Fruit fly (Drosophila melanogaster) whole organism, prepupa: Measurements from ENCODE around the gene Eip78C.

Source experiments
- Blimp-1 ChIP-seq: fragments of 200-800 bp; sonication (Bioruptor generic); optimal IDR thresholded peaks from 3 replicates; lab custom pipeline; 2017; ENCODE audit warnings: missing biosample characterization, missing genetic modification characterization, mild to moderate bottlenecking, moderate library complexity, missing genetic modification reagents
- CG11294 ChIP-seq: fragments of 200-800 bp; sonication (Bioruptor generic); IDR thresholded peaks from 2 replicates; pipeline ENCODE4 v1.3.6; 2022; ENCODE audit warnings: missing biosample characterization, missing genetic modification characterization
- CG8119 ChIP-seq: fragments of 200-800 bp; sonication (Bioruptor generic); IDR thresholded peaks from 3 replicates; pipeline ENCODE4 v1.3.6; 2022; ENCODE audit warnings: missing biosample characterization, missing genetic modification characterization
- CG8632 ChIP-seq: fragments of 200-800 bp; sonication (Bioruptor generic); optimal IDR thresholded peaks from 3 replicates; lab custom pipeline; 2016; ENCODE audit warnings: missing biosample characterization, missing genetic modification characterization
- CG9139 ChIP-seq: fragments of 200-800 bp; sonication (Bioruptor generic); optimal IDR thresholded peaks from 3 replicates; lab custom pipeline; 2017; ENCODE audit warnings: missing biosample characterization, mild to moderate bottlenecking, missing genetic modification characterization
- Hr39 ChIP-seq: fragments of 200-800 bp; sonication (Bioruptor generic); optimal IDR thresholded peaks from 2 replicates; lab custom pipeline; 2016; ENCODE audit warnings: missing biosample characterization, missing genetic modification characterization
- Sox14 ChIP-seq: fragments of 200-800 bp; sonication (Bioruptor generic); optimal IDR thresholded peaks from 3 replicates; lab custom pipeline; 2016; ENCODE audit warnings: missing biosample characterization, missing genetic modification characterization
- pdm3 ChIP-seq: fragments of 200-800 bp; sonication (Bioruptor generic); optimal IDR thresholded peaks from 3 replicates; lab custom pipeline; 2016; ENCODE audit warnings: missing biosample characterization, missing genetic modification characterization

DNA sequence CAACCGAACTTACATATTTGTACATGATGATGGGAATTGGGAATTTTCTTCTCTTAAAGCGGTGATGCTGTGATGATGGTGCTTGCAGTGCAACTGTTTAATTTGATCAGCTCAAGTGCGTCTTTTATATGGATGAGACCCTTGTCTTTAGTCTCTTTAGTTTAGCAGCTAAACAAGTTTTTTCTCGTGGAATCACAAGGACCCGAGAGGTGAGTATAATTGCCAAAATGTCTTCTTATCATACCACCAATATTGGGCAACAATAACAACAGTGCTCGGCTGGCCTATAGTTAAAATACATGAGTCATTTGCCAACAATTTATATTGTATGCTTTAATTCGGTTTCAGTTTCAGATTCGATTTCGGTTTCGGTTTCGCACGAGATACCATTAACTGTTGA is 71.3 kb downstream of the Eip78C start, which contains the start of gene Edg78E:
- TF ChIP-seq CG8119 (GFP tag; lab: Robert Waterston, UW) (no peak), pdm3 (GFP tag; lab: Kevin White, UChicago) (no peak), Blimp-1 (GFP tag; lab: Kevin White, UChicago) (no peak), CG9139 (GFP tag; lab: Kevin White, UChicago) (no peak), CG8632 (GFP tag; lab: Kevin White, UChicago) (no peak), Hr39 (GFP tag; lab: Kevin White, UChicago) (no peak), CG11294 (GFP tag; lab: Robert Waterston, UW) (no peak), Sox14 (GFP tag; lab: Kevin White, UChicago) (no peak)
